Fruit fly (Drosophila melanogaster) whole organism: ENCODE results near the gene CG43815.

Experiments used
- CG8478 ChIP-seq: fragments of >200 bp; optimal IDR thresholded peaks from 2 replicates; lab custom pipeline; 2018; ENCODE audit warnings: inconsistent platforms
- Dll ChIP-seq: fragments of >200 bp; optimal IDR thresholded peaks from 2 replicates; lab custom pipeline; 2017
- EcR ChIP-seq, 2 experiments: fragments of >200 bp; optimal IDR thresholded peaks; 2 replicates each; lab custom pipeline; 2017; ENCODE audit warnings: missing biosample characterization in 2 of 2, missing genetic modification characterization in 2 of 2, missing genetic modification reagents in 2 of 2
- pan ChIP-seq: fragments of >200 bp; optimal IDR thresholded peaks from 2 replicates; lab custom pipeline; 2017
- psq ChIP-seq: fragments of >200 bp; optimal IDR thresholded peaks from 2 replicates; lab custom pipeline; 2017
- usp ChIP-seq: fragments of >200 bp; optimal IDR thresholded peaks from 2 replicates; lab custom pipeline; 2017; ENCODE audit warnings: missing biosample characterization, missing genetic modification characterization, mixed read lengths

DNA sequence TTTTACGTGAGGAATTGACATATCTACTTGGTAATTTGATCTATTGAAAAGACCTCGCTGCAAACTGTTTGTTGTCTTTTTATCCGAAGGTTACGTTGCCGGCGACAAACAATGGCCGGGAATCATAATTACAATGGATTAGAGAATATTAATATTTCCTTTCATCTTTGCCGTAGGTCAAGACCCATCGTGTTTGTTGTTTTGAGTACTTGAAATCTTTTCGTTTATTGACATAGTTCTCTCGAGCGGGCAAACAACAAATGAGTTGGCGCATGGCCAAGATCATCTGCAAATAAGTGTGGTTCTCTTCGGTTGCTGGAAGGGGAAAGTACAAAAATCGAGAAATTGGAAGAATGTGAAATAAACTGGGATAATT is 8.3 kb downstream of the CG43815 start:
- TF ChIP-seq usp (GFP tag; lab: Kevin White, UChicago): no peak
- no peak for TF ChIP-seq CG8478
- no peak for TF ChIP-seq psq (lab: Kevin White, UChicago)
- no peak for TF ChIP-seq EcR (GFP tag; optimal IDR thresholded peaks at IDR 0.05; lab: Kevin White, UChicago)
- TF ChIP-seq pan (lab: Kevin White, UChicago): no peak
- TF ChIP-seq Dll (lab: Kevin White, UChicago): no peak
